Worm (Caenorhabditis elegans): Measurements from ENCODE around the gene M117.4.

The M117.4 gene

DNA sequence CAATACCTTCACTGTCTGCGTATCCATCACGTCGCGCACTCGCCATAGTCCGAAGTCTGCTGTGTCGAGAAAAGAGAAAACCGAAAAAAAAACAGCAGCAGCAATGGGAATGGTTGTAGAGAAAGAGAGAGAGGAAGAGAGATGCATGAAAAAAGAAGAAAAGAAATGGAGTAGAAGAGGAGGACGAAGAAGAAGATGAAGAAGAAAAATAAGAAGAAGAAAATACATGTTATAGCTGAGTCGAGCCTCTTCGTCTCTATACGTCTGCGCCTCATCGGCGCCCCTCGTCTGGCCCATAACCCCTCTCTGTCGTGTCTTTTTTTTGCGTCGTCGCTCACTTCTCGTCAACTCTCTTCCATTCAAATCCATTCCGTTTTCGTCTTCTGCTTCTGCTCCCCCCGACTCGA, 23.6 kb downstream of the M117.4 start:
- TF ChIP-seq ceh-31 (tag; optimal IDR thresholded peaks at IDR 0.05) (peak; percentile 58), ceh-14 (tag; optimal IDR thresholded peaks at IDR 0.05) (peak; percentile 0), ceh-6 (GFP tag; optimal IDR thresholded peaks at IDR 0.05) (no peak), nfya-1 (tag; optimal IDR thresholded peaks at IDR 0.05) (peak; percentile 73), fkh-6 (tag; optimal IDR thresholded peaks at IDR 0.05) (no peak), unc-42 (tag; optimal IDR thresholded peaks at IDR 0.05) (peak; percentile 82), hlh-13 (GFP tag; optimal IDR thresholded peaks at IDR 0.05) (no peak), K09A11.1 (tag; optimal IDR thresholded peaks at IDR 0.05; ENCODE audit: insufficient read depth) (no peak), pha-4 (tag; optimal IDR thresholded peaks at IDR 0.05) (no peak), dmd-4 (tag; optimal IDR thresholded peaks at IDR 0.05; ENCODE audit: borderline replicate concordance) (no peak), pros-1 (tag; optimal IDR thresholded peaks at IDR 0.05) (peak; percentile 27), ceh-18 (tag; optimal IDR thresholded peaks at IDR 0.05) (peak; percentile 84), ceh-22 (tag; optimal IDR thresholded peaks at IDR 0.05) (no peak), tbx-2 (tag; optimal IDR thresholded peaks at IDR 0.05) (peak; percentile 66), elt-2 (tag; optimal IDR thresholded peaks at IDR 0.05) (no peak), tbx-7 (tag; optimal IDR thresholded peaks at IDR 0.05) (no peak)

- TF ChIP-seq fax-1 (tag; optimal IDR thresholded peaks at IDR 0.05) (no peak), nhr-11 (tag; optimal IDR thresholded peaks at IDR 0.05) (no peak), nfya-1 (tag; optimal IDR thresholded peaks at IDR 0.05) (no peak), che-1 (tag; optimal IDR thresholded peaks at IDR 0.05) (no peak), unc-86 (tag; optimal IDR thresholded peaks at IDR 0.05) (no peak), eyg-1 (tag; optimal IDR thresholded peaks at IDR 0.05) (no peak), ceh-14 (tag; optimal IDR thresholded peaks at IDR 0.05) (no peak), ets-4 (tag; optimal IDR thresholded peaks at IDR 0.05) (no peak), sox-4 (tag; optimal IDR thresholded peaks at IDR 0.05) (no peak), zip-5 (tag; optimal IDR thresholded peaks at IDR 0.05) (no peak), pax-1 (tag; optimal IDR thresholded peaks at IDR 0.05) (no peak)
These were observed 24.3 kb downstream of the M117.4 start for ce11 chrIV:11809047-11809446.

DNA sequence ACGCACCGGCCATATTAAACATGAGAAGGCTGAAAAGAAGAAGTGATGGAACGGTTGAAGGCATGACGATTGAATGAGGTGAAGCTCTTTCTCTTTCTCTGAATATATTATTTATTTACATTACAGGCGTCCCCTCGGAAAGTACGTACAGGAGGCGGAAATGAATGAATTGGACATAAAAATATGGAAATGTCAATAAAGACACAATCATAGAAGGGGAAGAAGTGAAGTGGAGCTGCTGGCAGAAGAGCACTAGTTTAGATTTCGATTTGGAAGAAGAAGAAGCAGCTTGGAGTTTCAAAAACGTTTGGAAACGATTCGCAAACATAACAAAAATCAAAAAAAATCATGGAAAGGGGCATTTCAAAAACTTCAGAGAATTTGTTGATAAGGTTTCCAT, 29.3 kb downstream of the M117.4 start, which contains the start of gene H01G02.1:
Gene H01G02.1 (minus strand): TSS at position 101 of the 400 bp plus-strand sequence.
- TF ChIP-seq sox-2 (GFP tag; IDR thresholded peaks at IDR 0.05) (no peak), Y22D7AL.16 (tag; optimal IDR thresholded peaks at IDR 0.05) (no peak), pag-3 (tag; optimal IDR thresholded peaks at IDR 0.05; ENCODE audit: borderline replicate concordance) (no peak), npax-4 (tag; optimal IDR thresholded peaks at IDR 0.05) (no peak), pqm-1 (tag; optimal IDR thresholded peaks at IDR 0.05) (no peak), ceh-22 (tag; optimal IDR thresholded peaks at IDR 0.05) (no peak), ceh-14 (tag; optimal IDR thresholded peaks at IDR 0.05) (no peak)

- TF ChIP-seq nfya-1 (tag; optimal IDR thresholded peaks at IDR 0.05) (no peak), nhr-232 (tag; optimal IDR thresholded peaks at IDR 0.05) (no peak), ttx-3 (tag; optimal IDR thresholded peaks at IDR 0.05) (no peak), ceh-2 (tag; optimal IDR thresholded peaks at IDR 0.05) (no peak), sox-4 (tag; optimal IDR thresholded peaks at IDR 0.05) (no peak), unc-3 (GFP tag; conservative IDR thresholded peaks at IDR 0.05) (no peak), unc-3 (tag; optimal IDR thresholded peaks at IDR 0.05) (no peak), che-1 (tag; optimal IDR thresholded peaks at IDR 0.05) (no peak), ama-1 (optimal IDR thresholded peaks at IDR 0.05) (no peak), unc-86 (tag; optimal IDR thresholded peaks at IDR 0.05) (no peak), hlh-30 (tag; optimal IDR thresholded peaks at IDR 0.05; ENCODE audit: insufficient read depth) (no peak), fkh-6 (tag; optimal IDR thresholded peaks at IDR 0.05) (no peak), ceh-31 (tag; optimal IDR thresholded peaks at IDR 0.05) (no peak)
These were observed 30.3 kb downstream of the M117.4 start, which contains the start of gene H01G02.4 for ce11 chrIV:11803044-11803443. Gene H01G02.4 (minus strand): TSS chrIV:11803144.
